Worm (Caenorhabditis elegans) whole organism, midembryonic: ENCODE data around the gene cut-2.

ENCODE experiments used
- T22C8.4 ChIP-seq: fragments of 200-800 bp; sonication (Bioruptor generic); IDR thresholded peaks from 2 replicates; pipeline ENCODE4 v1.3.6; 2022; ENCODE audit warnings: missing genetic modification characterization, missing compliant biosample characterization
- cog-1 ChIP-seq: sonication (generic microtip); optimal IDR thresholded peaks from 2 replicates; lab custom pipeline; 2016; ENCODE audit warnings: missing genetic modification characterization, missing compliant biosample characterization
- flt-1 ChIP-seq: fragments of 200-800 bp; sonication (Bioruptor generic); IDR thresholded peaks from 2 replicates; pipeline ENCODE4 v1.3.6; 2022; ENCODE audit warnings: missing genetic modification characterization, missing compliant biosample characterization
- klf-2 ChIP-seq: fragments of 200-800 bp; sonication (Bioruptor generic); conservative IDR thresholded peaks from 2 replicates; pipeline ENCODE4 v1.3.6; 2022; ENCODE audit warnings: missing genetic modification reagents, missing genetic modification characterization, missing compliant biosample characterization
- med-1 ChIP-seq: sonication (generic microtip); optimal IDR thresholded peaks from 2 replicates; lab custom pipeline; 2017; ENCODE audit warnings: missing genetic modification characterization, mild to moderate bottlenecking, missing compliant biosample characterization, antibody characterized with exemption, missing genetic modification reagents; ENCODE audit not compliant: insufficient read depth
- ref-1 ChIP-seq: fragments of 200-800 bp; sonication (Bioruptor generic); conservative IDR thresholded peaks from 2 replicates; pipeline ENCODE4 v1.3.6; 2022; ENCODE audit warnings: missing genetic modification reagents, missing genetic modification characterization, missing compliant biosample characterization
- tab-1 ChIP-seq: fragments of 200-800 bp; sonication (Bioruptor generic); IDR thresholded peaks from 2 replicates; pipeline ENCODE4 v1.3.6; 2022; ENCODE audit warnings: missing genetic modification characterization, missing compliant biosample characterization
- ztf-23 ChIP-seq: fragments of 200-800 bp; sonication (Bioruptor generic); IDR thresholded peaks from 2 replicates; pipeline ENCODE4 v1.3.6; 2022; ENCODE audit warnings: missing genetic modification reagents, missing genetic modification characterization, missing compliant biosample characterization
- ztf-29 ChIP-seq: fragments of 200-800 bp; sonication (Bioruptor generic); IDR thresholded peaks from 2 replicates; pipeline ENCODE4 v1.3.6; 2022; ENCODE audit warnings: missing genetic modification reagents, missing genetic modification characterization, missing compliant biosample characterization

The cut-2 gene

DNA sequence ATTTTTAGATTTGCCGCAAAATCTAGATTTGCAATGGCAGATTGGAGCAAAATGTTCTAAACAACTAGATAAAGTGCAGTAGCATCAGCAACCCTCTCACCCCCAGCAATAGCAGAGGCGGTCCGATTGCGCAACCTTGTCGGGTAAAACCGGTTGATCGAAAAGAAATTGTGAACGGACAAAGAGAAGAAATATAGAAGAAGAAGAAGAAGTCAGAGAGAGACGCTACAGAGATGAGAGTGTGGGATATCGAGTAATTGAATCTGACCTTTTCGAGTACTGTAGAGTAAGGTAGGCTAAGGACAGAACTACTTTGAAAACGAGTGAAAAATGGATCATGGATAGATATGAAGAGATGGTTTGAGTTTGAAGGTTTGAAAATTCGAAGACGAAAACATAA is 38.9 kb upstream of the cut-2 start:
- TF ChIP-seq ztf-29 (GFP tag; lab: Robert Waterston, UW) (no peak), tab-1 (no peak), ref-1 (GFP tag; lab: Robert Waterston, UW) (no peak), klf-2 (GFP tag; lab: Robert Waterston, UW) (no peak), T22C8.4 (GFP tag; lab: Robert Waterston, UW) (no peak), ztf-23 (GFP tag; lab: Robert Waterston, UW) (no peak), med-1 (GFP tag; lab: Kevin White, UChicago) (no peak), flt-1 (GFP tag; lab: Robert Waterston, UW) (no peak)

DNA sequence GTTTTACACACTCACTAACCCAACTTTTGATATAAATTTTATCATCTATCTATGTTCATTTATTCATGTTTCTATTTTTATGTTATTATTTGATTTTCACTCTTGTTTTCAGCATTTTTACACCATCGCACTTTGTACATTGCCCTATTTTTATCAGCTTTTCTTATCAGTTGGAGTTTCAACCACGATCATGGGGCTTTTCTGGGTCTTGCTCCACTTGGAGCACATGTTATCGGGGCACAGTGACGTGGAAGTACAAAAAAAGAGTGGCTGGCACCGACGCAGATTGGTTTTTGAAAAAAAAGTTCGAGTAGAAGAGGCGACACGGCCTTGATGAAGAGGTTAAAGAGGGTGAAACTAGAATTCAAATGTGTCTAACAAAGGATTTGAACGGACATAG is 37.6 kb upstream of the cut-2 start:
- TF ChIP-seq flt-1 (GFP tag; lab: Robert Waterston, UW) (no peak), klf-2 (GFP tag; lab: Robert Waterston, UW) (no peak), ztf-23 (GFP tag; lab: Robert Waterston, UW) (no peak), ztf-29 (GFP tag; lab: Robert Waterston, UW) (no peak), cog-1 (no peak), tab-1 (no peak), ref-1 (GFP tag; lab: Robert Waterston, UW) (no peak), med-1 (GFP tag; lab: Kevin White, UChicago) (no peak), T22C8.4 (GFP tag; lab: Robert Waterston, UW) (no peak)

DNA sequence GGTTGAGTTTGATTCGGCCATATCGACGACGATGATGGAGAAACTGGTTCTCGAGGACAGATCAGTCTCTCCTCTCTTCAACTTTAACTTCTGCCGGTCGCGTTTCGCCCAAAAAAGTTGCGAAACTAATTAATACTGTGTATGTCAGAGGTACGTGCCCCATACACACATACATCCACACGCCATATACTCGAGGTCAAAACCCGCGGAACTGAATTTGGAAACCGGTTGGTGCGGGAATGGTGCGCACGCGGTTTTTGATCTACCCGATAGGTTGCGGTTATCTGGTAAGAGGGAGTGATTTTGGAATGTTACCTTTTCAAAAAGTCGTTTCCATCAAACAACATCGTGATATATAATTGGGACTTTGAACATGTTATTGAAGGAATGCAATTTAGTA is 34.6 kb upstream of the cut-2 start, which contains the start of gene ifbp-1:
Gene ifbp-1, minus strand, starts transcription at position 85 of the 400 bp plus-strand sequence.
- TF ChIP-seq med-1 (GFP tag; lab: Kevin White, UChicago): no peak
- TF ChIP-seq ref-1 (GFP tag; lab: Robert Waterston, UW): no peak
- TF ChIP-seq klf-2 (GFP tag; lab: Robert Waterston, UW): no peak
- no peak for TF ChIP-seq tab-1
- no peak for TF ChIP-seq cog-1
- no peak for TF ChIP-seq ztf-29 (GFP tag; lab: Robert Waterston, UW)
- TF ChIP-seq flt-1 (GFP tag; lab: Robert Waterston, UW): no peak

DNA sequence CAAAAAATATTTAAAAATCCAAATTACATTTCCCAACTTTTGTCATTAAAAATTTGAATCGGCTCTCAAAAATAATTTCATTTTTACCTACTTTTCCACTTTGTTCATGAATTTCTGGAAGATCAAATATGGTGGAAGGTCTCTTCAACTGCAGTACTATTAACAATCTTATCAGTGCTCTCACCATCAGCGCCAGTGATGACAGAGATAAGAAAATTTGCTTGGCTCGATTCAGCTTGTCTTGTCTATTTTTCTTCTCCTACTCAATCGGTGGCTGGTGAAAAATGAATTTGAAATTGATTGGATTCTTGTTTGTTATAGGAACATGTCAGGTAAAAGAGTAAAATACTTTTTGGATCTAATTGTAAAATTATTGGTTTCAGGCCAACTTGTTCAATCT is 33.8 kb upstream of the cut-2 start, which contains the start of gene cpz-2:
Gene cpz-2, plus strand, starts transcription at position 210 of the 400 bp plus-strand sequence.
- TF ChIP-seq ztf-29 (GFP tag; lab: Robert Waterston, UW) (no peak), ref-1 (GFP tag; lab: Robert Waterston, UW) (no peak), med-1 (GFP tag; lab: Kevin White, UChicago) (no peak)

DNA sequence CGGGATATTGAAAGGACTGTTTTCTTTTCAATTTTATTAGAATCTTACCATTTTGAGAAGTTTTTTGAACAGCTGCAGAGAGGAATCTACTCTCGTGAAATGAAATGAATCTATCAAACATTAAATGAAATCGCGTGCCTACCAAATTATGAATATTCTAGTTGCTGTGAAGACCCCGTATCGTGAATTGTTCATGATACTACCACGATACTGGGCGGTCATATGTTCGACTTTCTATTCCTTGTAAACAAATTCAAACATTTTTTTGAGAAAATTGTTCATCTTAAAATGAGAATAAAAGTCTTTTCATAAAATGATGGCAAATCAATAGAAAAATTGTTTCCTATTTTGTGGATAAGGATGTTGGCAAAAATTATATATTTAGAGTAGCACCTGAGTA is 29.0 kb upstream of the cut-2 start, which contains the start of gene gcy-34:
Gene gcy-34, minus strand, starts transcription at position 101 of the 400 bp plus-strand sequence.
- TF ChIP-seq cog-1: no peak
- no peak for TF ChIP-seq klf-2 (GFP tag; lab: Robert Waterston, UW)
- no peak for TF ChIP-seq med-1 (GFP tag; lab: Kevin White, UChicago)
- TF ChIP-seq ztf-29 (GFP tag; lab: Robert Waterston, UW): no peak
- no peak for TF ChIP-seq ztf-23 (GFP tag; lab: Robert Waterston, UW)
- no peak for TF ChIP-seq tab-1
- no peak for TF ChIP-seq flt-1 (GFP tag; lab: Robert Waterston, UW)
- no peak for TF ChIP-seq T22C8.4 (GFP tag; lab: Robert Waterston, UW)
- no peak for TF ChIP-seq ref-1 (GFP tag; lab: Robert Waterston, UW)

DNA sequence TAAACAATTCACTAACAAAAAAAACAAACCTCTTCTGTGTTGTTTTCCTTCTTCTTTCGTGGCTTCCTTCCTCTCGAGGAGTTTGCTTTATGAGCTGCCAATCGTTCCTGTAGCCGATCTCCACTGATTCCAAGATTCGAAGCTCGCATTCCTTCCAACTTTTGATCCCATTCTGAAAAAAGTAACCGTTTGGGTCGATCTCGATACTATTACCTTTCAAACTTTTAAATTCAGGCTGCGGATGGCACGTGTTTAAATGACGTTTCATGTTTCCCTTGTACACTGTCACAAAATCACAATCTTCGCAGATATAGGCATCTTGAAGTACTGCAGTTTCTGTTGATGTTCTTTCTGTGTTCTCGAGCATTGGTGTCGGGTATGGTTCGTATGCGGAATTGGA is 27.3 kb upstream of the cut-2 start:
- no peak for TF ChIP-seq ref-1 (GFP tag; lab: Robert Waterston, UW)
- TF ChIP-seq ztf-29 (GFP tag; lab: Robert Waterston, UW): no peak
- TF ChIP-seq med-1 (GFP tag; lab: Kevin White, UChicago): no peak
- no peak for TF ChIP-seq ztf-23 (GFP tag; lab: Robert Waterston, UW)
- no peak for TF ChIP-seq tab-1
- TF ChIP-seq klf-2 (GFP tag; lab: Robert Waterston, UW): no peak
- TF ChIP-seq flt-1 (GFP tag; lab: Robert Waterston, UW): no peak
- no peak for TF ChIP-seq cog-1
- TF ChIP-seq T22C8.4 (GFP tag; lab: Robert Waterston, UW): no peak

DNA sequence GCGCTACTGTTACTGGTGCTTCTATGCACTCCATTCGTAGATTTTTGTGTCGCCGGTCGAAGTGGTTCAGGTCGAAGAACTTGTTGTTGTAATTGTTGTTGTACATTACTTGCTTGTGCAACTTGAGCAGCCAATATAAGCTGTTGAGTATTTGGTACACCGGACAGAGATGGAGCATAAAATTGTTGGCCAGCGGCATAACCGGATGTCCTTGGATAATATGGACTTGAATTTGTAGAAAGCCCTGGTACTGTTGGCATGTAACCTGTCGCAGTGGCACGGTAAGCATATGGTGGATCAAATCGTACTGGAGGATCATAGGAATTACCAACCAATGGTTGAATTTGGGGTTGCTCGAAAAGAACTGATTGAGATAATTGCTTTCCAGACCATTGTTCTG is 25.8 kb upstream of the cut-2 start:
- no peak for TF ChIP-seq klf-2 (GFP tag; lab: Robert Waterston, UW)
- TF ChIP-seq T22C8.4 (GFP tag; lab: Robert Waterston, UW): no peak
- no peak for TF ChIP-seq flt-1 (GFP tag; lab: Robert Waterston, UW)
- TF ChIP-seq med-1 (GFP tag; lab: Kevin White, UChicago): no peak
- TF ChIP-seq cog-1: no peak
- TF ChIP-seq ztf-23 (GFP tag; lab: Robert Waterston, UW): no peak
- TF ChIP-seq ref-1 (GFP tag; lab: Robert Waterston, UW): no peak
- no peak for TF ChIP-seq ztf-29 (GFP tag; lab: Robert Waterston, UW)
- no peak for TF ChIP-seq tab-1

DNA sequence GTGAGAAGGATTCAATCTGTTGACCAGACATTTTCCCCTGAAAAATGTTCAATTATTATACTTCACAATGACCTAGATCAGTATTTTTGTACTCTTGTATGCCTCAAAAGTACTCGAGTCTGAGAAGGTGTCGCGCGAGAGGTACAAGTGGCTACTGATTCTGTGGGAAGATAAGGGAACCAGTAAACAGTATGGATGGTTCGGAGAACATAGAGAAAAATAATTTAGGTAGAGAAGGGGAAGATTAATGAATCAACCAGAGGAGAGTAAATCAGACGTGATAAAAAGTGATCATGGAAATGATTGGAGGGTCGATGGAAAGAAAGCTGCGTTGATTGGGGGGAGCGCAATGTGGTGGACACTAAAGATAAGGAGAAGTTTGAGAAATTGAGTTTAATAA is 25.3 kb upstream of the cut-2 start:
- TF ChIP-seq ref-1 (GFP tag; lab: Robert Waterston, UW): no peak
- no peak for TF ChIP-seq med-1 (GFP tag; lab: Kevin White, UChicago)
- no peak for TF ChIP-seq ztf-29 (GFP tag; lab: Robert Waterston, UW)
- no peak for TF ChIP-seq tab-1
- TF ChIP-seq cog-1: no peak
- no peak for TF ChIP-seq ztf-23 (GFP tag; lab: Robert Waterston, UW)
- TF ChIP-seq flt-1 (GFP tag; lab: Robert Waterston, UW): no peak
- TF ChIP-seq klf-2 (GFP tag; lab: Robert Waterston, UW): no peak
- TF ChIP-seq T22C8.4 (GFP tag; lab: Robert Waterston, UW): no peak

DNA sequence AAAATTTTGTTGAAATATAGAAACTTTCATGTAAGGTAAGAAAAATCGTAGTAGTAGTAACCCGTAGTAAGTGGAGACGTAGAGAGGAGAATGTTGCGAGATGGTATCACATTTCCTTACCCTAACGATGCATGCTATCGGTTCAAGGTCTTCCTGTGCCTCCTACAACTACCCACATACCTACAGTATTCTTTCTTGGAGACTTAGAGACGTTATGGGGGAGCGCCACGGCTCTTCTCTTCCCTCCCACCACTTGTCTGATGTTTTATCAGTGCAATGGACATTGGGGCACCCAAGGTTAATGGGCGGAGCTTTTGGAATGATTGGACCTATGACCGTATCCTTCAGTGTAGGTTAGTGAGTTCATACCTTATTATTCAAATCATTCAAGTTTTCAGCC is 23.8 kb upstream of the cut-2 start:
- TF ChIP-seq ref-1 (GFP tag; lab: Robert Waterston, UW) (no peak), ztf-23 (GFP tag; lab: Robert Waterston, UW) (no peak), tab-1 (no peak), klf-2 (GFP tag; lab: Robert Waterston, UW) (no peak), cog-1 (no peak), flt-1 (GFP tag; lab: Robert Waterston, UW) (0 out of 2 replicates have a peak, but pooled peaks have one; percentile 25), ztf-29 (GFP tag; lab: Robert Waterston, UW) (no peak), med-1 (GFP tag; lab: Kevin White, UChicago) (no peak)
